Worm (Caenorhabditis elegans) whole organism, midembryonic: Measurements from ENCODE around the gene C23H4.8.

Experiments used
- T22C8.4 ChIP-seq: fragments of 200-800 bp; sonication (Bioruptor generic); IDR thresholded peaks from 2 replicates; pipeline ENCODE4 v1.3.6; 2022; ENCODE audit warnings: missing genetic modification characterization, missing compliant biosample characterization
- flt-1 ChIP-seq: fragments of 200-800 bp; sonication (Bioruptor generic); IDR thresholded peaks from 2 replicates; pipeline ENCODE4 v1.3.6; 2022; ENCODE audit warnings: missing genetic modification characterization, missing compliant biosample characterization
- klf-2 ChIP-seq: fragments of 200-800 bp; sonication (Bioruptor generic); conservative IDR thresholded peaks from 2 replicates; pipeline ENCODE4 v1.3.6; 2022; ENCODE audit warnings: missing genetic modification reagents, missing genetic modification characterization, missing compliant biosample characterization
- ref-1 ChIP-seq: fragments of 200-800 bp; sonication (Bioruptor generic); conservative IDR thresholded peaks from 2 replicates; pipeline ENCODE4 v1.3.6; 2022; ENCODE audit warnings: missing genetic modification reagents, missing genetic modification characterization, missing compliant biosample characterization
- ztf-23 ChIP-seq: fragments of 200-800 bp; sonication (Bioruptor generic); IDR thresholded peaks from 2 replicates; pipeline ENCODE4 v1.3.6; 2022; ENCODE audit warnings: missing genetic modification reagents, missing genetic modification characterization, missing compliant biosample characterization

- TF ChIP-seq flt-1 (GFP tag; lab: Robert Waterston, UW), result no peak
- no peak for TF ChIP-seq ztf-23 (GFP tag; lab: Robert Waterston, UW)
- TF ChIP-seq T22C8.4 (GFP tag; lab: Robert Waterston, UW), result 0 out of 2 replicates have a peak, but pooled peaks have one; percentile 7
- no peak for TF ChIP-seq ref-1 (GFP tag; lab: Robert Waterston, UW)
- TF ChIP-seq klf-2, result no peak
Measured at ce11 chrX:12169390-12169789, 47.7 kb upstream of the C23H4.8 start.
